Worm (Caenorhabditis elegans) whole organism, late embryonic: ENCODE data around the gene elc-2.

ENCODE experiments used
- elt-2 ChIP-seq: sonication (generic microtip); optimal IDR thresholded peaks from 2 replicates; lab custom pipeline; 2016; ENCODE audit warnings: missing genetic modification reagents, missing genetic modification characterization, missing compliant biosample characterization
- fkh-10 ChIP-seq: fragments of 150-350 bp; optimal IDR thresholded peaks from 2 replicates; lab custom pipeline; 2014; ENCODE audit warnings: missing biosample characterization, missing genetic modification reagents, missing genetic modification characterization
- fkh-6 ChIP-seq: sonication (generic microtip); optimal IDR thresholded peaks from 2 replicates; lab custom pipeline; 2016; ENCODE audit warnings: missing genetic modification characterization, missing compliant biosample characterization
- lim-6 ChIP-seq: sonication (generic microtip); optimal IDR thresholded peaks from 2 replicates; lab custom pipeline; 2016; ENCODE audit warnings: missing genetic modification characterization, missing compliant biosample characterization
- nfya-1 ChIP-seq: sonication (generic microtip); optimal IDR thresholded peaks from 2 replicates; lab custom pipeline; 2017; ENCODE audit warnings: missing genetic modification characterization, mild to moderate bottlenecking, missing compliant biosample characterization, antibody characterized with exemption, moderate library complexity
- pqm-1 ChIP-seq: sonication (generic microtip); optimal IDR thresholded peaks from 2 replicates; lab custom pipeline; 2016; ENCODE audit warnings: missing genetic modification characterization, missing compliant biosample characterization
- tbx-2 ChIP-seq: sonication (generic microtip); optimal IDR thresholded peaks from 2 replicates; lab custom pipeline; 2016; ENCODE audit warnings: missing genetic modification characterization, missing compliant biosample characterization
- unc-42 ChIP-seq: sonication (generic microtip); optimal IDR thresholded peaks from 2 replicates; lab custom pipeline; 2016; ENCODE audit warnings: missing genotype, missing genetic modification characterization, missing compliant biosample characterization
- unc-86 ChIP-seq: sonication (generic microtip); optimal IDR thresholded peaks from 2 replicates; lab custom pipeline; 2016; ENCODE audit warnings: missing genetic modification characterization, missing compliant biosample characterization
- zip-5 ChIP-seq: sonication (generic microtip); optimal IDR thresholded peaks from 2 replicates; lab custom pipeline; 2016; ENCODE audit warnings: missing genetic modification characterization, missing compliant biosample characterization

ce11 chrX:1769636-1770035 is 8.3 kb downstream of the elc-2 start:
- TF ChIP-seq fkh-6: no peak
- TF ChIP-seq fkh-10 (GFP tag; lab: Kevin White, UChicago): no peak
- no peak for TF ChIP-seq unc-42
- no peak for TF ChIP-seq nfya-1
- no peak for TF ChIP-seq zip-5 (tag; lab: Kevin White, UChicago)
- TF ChIP-seq tbx-2 (tag; lab: Kevin White, UChicago): no peak
- no peak for TF ChIP-seq elt-2 (tag; lab: Kevin White, UChicago)
- no peak for TF ChIP-seq unc-86 (tag; lab: Kevin White, UChicago)
- no peak for TF ChIP-seq pqm-1
- no peak for TF ChIP-seq lim-6 (tag; lab: Kevin White, UChicago)
